Worm (Caenorhabditis elegans) whole organism, L4 larva: ENCODE measurements around the gene C17C3.24.

ENCODE experiments used
- aha-1 ChIP-seq: fragments of 150-350 bp; peaks from one replicate; lab custom pipeline; 2014; ENCODE audit warnings: missing biosample characterization, missing genetic modification characterization
- ama-1 ChIP-seq: fragments of 150-350 bp; optimal IDR thresholded peaks from 2 replicates; lab custom pipeline; 2014; ENCODE audit warnings: inconsistent platforms, mixed read lengths
- lim-7 ChIP-seq: fragments of 200-800 bp; sonication (Bioruptor generic); IDR thresholded peaks from 2 replicates; pipeline ENCODE4 v1.3.6; 2022; ENCODE audit warnings: missing genetic modification characterization, missing compliant biosample characterization
- nhr-102 ChIP-seq: sonication (generic microtip); optimal IDR thresholded peaks from 2 replicates; lab custom pipeline; 2016; ENCODE audit warnings: mild to moderate bottlenecking, missing genetic modification characterization, moderate library complexity, missing compliant biosample characterization
- pqm-1 ChIP-seq: sonication (generic microtip); optimal IDR thresholded peaks from 2 replicates; lab custom pipeline; 2017; ENCODE audit warnings: missing biosample characterization, missing genetic modification characterization

DNA sequence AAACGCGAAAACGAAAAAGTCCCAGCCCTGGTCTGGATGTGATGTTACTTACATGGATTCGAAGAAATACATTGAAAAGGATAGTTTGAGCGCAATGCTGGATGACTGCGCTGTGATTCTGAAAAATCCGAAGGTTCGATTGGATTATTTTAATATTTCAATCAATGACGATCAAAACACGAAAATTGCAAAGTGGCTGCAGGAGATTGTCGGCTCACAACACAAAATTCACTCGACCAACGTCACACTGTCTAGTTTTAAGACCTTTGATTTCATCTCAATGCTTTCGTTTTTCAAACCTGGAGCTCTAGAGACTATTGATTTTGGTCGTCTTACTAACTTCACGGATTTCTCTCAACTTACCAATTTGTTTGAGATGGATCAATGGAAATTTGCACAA is 9.9 kb upstream of the C17C3.24 start, which contains the start of gene C17C3.5:
- no peak for TF ChIP-seq nhr-102
- no peak for TF ChIP-seq ama-1 (lab: Kevin White, UChicago)
- TF ChIP-seq lim-7 (GFP tag; lab: Robert Waterston, UW): no peak
- no peak for TF ChIP-seq pqm-1 (tag; lab: Kevin White, UChicago)
- no peak for TF ChIP-seq aha-1 (tag; lab: Kevin White, UChicago)
